Worm (Caenorhabditis elegans): ENCODE data around the gene mks-3.

ce11 chrII:7630052-7630451 is 46.6 kb upstream of the mks-3 start:
- no peak for TF ChIP-seq nhr-179 (tag; optimal IDR thresholded peaks at IDR 0.05)
- TF ChIP-seq attf-6 (GFP tag; IDR thresholded peaks at IDR 0.05), result no peak
- no peak for TF ChIP-seq K12H6.12 (tag; optimal IDR thresholded peaks at IDR 0.05)
- TF ChIP-seq ets-4 (GFP tag; optimal IDR thresholded peaks at IDR 0.05), result no peak
- no peak for TF ChIP-seq xnd-1 (tag; optimal IDR thresholded peaks at IDR 0.05)
- TF ChIP-seq unc-130 (GFP tag; optimal IDR thresholded peaks at IDR 0.05), result no peak
- no peak for TF ChIP-seq tlf-1 (GFP tag; optimal IDR thresholded peaks at IDR 0.05)
- no peak for TF ChIP-seq B0336.3 (GFP tag; IDR thresholded peaks at IDR 0.05)
- no peak for TF ChIP-seq snpc-1.3 (tag; optimal IDR thresholded peaks at IDR 0.05; ENCODE audit: insufficient read depth)
- TF ChIP-seq ama-1 (optimal IDR thresholded peaks at IDR 0.05), result no peak
- no peak for TF ChIP-seq ama-1 (GFP tag; optimal IDR thresholded peaks at IDR 0.05)
- no peak for TF ChIP-seq rpc-1 (optimal IDR thresholded peaks at IDR 0.05)
- TF ChIP-seq rpc-1 (tag; optimal IDR thresholded peaks at IDR 0.05), result no peak
- TF ChIP-seq let-526 (GFP tag; IDR thresholded peaks at IDR 0.05), result no peak
- no peak for TF ChIP-seq dpl-1 (GFP tag; optimal IDR thresholded peaks at IDR 0.05)
- no peak for TF ChIP-seq B0019.2 (GFP tag; conservative IDR thresholded peaks at IDR 0.05)
